Fruit fly (Drosophila melanogaster) whole organism, embryonic: Measurements from ENCODE around the gene Kmn2.

Experiments used
- ATbp ChIP-seq: fragments of 200-800 bp; sonication (Bioruptor generic); optimal IDR thresholded peaks from 2 replicates; lab custom pipeline; 2017; ENCODE audit warnings: missing biosample characterization, mild to moderate bottlenecking, missing genetic modification characterization, missing genetic modification reagents
- Aef1 ChIP-seq: fragments of 200-800 bp; sonication (Bioruptor generic); IDR thresholded peaks from 3 replicates; pipeline ENCODE4 v1.3.6; 2022; ENCODE audit warnings: missing biosample characterization, missing genetic modification characterization
- BtbVII ChIP-seq: fragments of 200-800 bp; sonication (Bioruptor generic); optimal IDR thresholded peaks from 3 replicates; lab custom pipeline; 2017; ENCODE audit warnings: missing biosample characterization, mild to moderate bottlenecking, missing genetic modification characterization
- CG11560 ChIP-seq: fragments of 200-800 bp; sonication (Bioruptor generic); IDR thresholded peaks from 3 replicates; pipeline ENCODE4 v1.3.6; 2022; ENCODE audit warnings: missing biosample characterization, missing genetic modification characterization
- CG11695 ChIP-seq: fragments of 200-800 bp; sonication (Bioruptor generic); IDR thresholded peaks from 3 replicates; pipeline ENCODE4 v1.3.6; 2022; ENCODE audit warnings: missing biosample characterization, missing genetic modification characterization
- CG14667 ChIP-seq: fragments of 200-800 bp; sonication (Bioruptor generic); IDR thresholded peaks from 2 replicates; pipeline ENCODE4 v1.3.6; 2022; ENCODE audit warnings: missing biosample characterization, missing genetic modification characterization
- CG1603 ChIP-seq: fragments of 200-800 bp; sonication (Bioruptor generic); optimal IDR thresholded peaks from 2 replicates; lab custom pipeline; 2019; ENCODE audit warnings: missing biosample characterization, mild to moderate bottlenecking, missing genetic modification characterization, moderate library complexity
- CG16815 ChIP-seq: fragments of 200-800 bp; sonication (Bioruptor generic); optimal IDR thresholded peaks from 3 replicates; lab custom pipeline; 2017; ENCODE audit warnings: missing biosample characterization, mild to moderate bottlenecking, missing genetic modification characterization
- CG1792 ChIP-seq: fragments of 200-800 bp; sonication (Bioruptor generic); optimal IDR thresholded peaks from 2 replicates; lab custom pipeline; 2016; ENCODE audit warnings: missing biosample characterization, missing genetic modification characterization
- CG3065 ChIP-seq: fragments of 200-800 bp; sonication (Bioruptor generic); optimal IDR thresholded peaks from 2 replicates; lab custom pipeline; 2016; ENCODE audit warnings: missing biosample characterization, missing genetic modification characterization
- CG31224 ChIP-seq: fragments of 200-800 bp; sonication (Bioruptor generic); IDR thresholded peaks from 2 replicates; pipeline ENCODE4 v1.3.6; 2022; ENCODE audit warnings: missing biosample characterization, missing genetic modification characterization
- CG34376 ChIP-seq: fragments of 200-800 bp; sonication (Bioruptor generic); optimal IDR thresholded peaks from 2 replicates; lab custom pipeline; 2018; ENCODE audit warnings: missing biosample characterization, mild to moderate bottlenecking, missing genetic modification characterization
- CG4360 ChIP-seq: fragments of 200-800 bp; sonication (Bioruptor generic); IDR thresholded peaks from 2 replicates; pipeline ENCODE4 v1.3.6; 2022; ENCODE audit warnings: missing biosample characterization, missing genetic modification characterization
- CG5180 ChIP-seq: fragments of 200-800 bp; sonication (Bioruptor generic); optimal IDR thresholded peaks from 3 replicates; lab custom pipeline; 2017; ENCODE audit warnings: missing biosample characterization, missing genetic modification characterization, mild to moderate bottlenecking, moderate library complexity, missing genetic modification reagents
- CG7357 ChIP-seq: fragments of 200-800 bp; sonication (Bioruptor generic); IDR thresholded peaks from 3 replicates; pipeline ENCODE4 v1.3.6; 2022; ENCODE audit warnings: missing biosample characterization, missing genetic modification characterization
- CG8281 ChIP-seq: fragments of 200-800 bp; sonication (Bioruptor generic); optimal IDR thresholded peaks from 2 replicates; lab custom pipeline; 2018; ENCODE audit warnings: missing biosample characterization, mild to moderate bottlenecking, missing genetic modification characterization, moderate library complexity
- CG8478 ChIP-seq: fragments of >200 bp; optimal IDR thresholded peaks from 2 replicates; lab custom pipeline; 2018
- D ChIP-seq, 2 experiments: fragments of 200-800 bp in 1 of 2; fragments of >200 bp in 1 of 2; sonication (Bioruptor generic) in 1 of 2; optimal IDR thresholded peaks; 2 replicates in 1 of 2; 3 replicates in 1 of 2; lab custom pipeline; 2017; ENCODE audit warnings: mild to moderate bottlenecking in 1 of 2, missing biosample characterization in 1 of 2, missing genetic modification characterization in 1 of 2, missing genetic modification reagents in 1 of 2
- Dip2 ChIP-seq: fragments of 200-800 bp; sonication (Bioruptor generic); IDR thresholded peaks from 2 replicates; pipeline ENCODE4 v1.3.6; 2022; ENCODE audit warnings: missing biosample characterization, missing genetic modification characterization
- Drgx ChIP-seq: fragments of 200-800 bp; sonication (Bioruptor generic); IDR thresholded peaks from 2 replicates; pipeline ENCODE4 v1.3.6; 2022; ENCODE audit warnings: missing biosample characterization, missing genetic modification characterization
- Hr78 ChIP-seq, 2 experiments: fragments of 200-800 bp in 1 of 2; fragments of >200 bp in 1 of 2; sonication (Bioruptor generic) in 1 of 2; optimal IDR thresholded peaks; 2 replicates each; lab custom pipeline; 2017 to 2019; ENCODE audit warnings: missing biosample characterization in 2 of 2, missing genetic modification characterization in 2 of 2, mild to moderate bottlenecking in 1 of 2, moderate library complexity in 1 of 2
- MESR4 ChIP-seq: fragments of 200-800 bp; sonication (Bioruptor generic); optimal IDR thresholded peaks from 2 replicates; lab custom pipeline; 2018; ENCODE audit warnings: missing biosample characterization, mild to moderate bottlenecking, missing genetic modification characterization, moderate library complexity
- Nf-YA ChIP-seq: fragments of 200-800 bp; sonication (Bioruptor generic); IDR thresholded peaks from 2 replicates; pipeline ENCODE4 v1.3.6; 2022; ENCODE audit warnings: missing biosample characterization, missing genetic modification characterization
- Nf-YB ChIP-seq: fragments of 200-800 bp; sonication (Bioruptor generic); optimal IDR thresholded peaks from 3 replicates; lab custom pipeline; 2019; ENCODE audit warnings: missing biosample characterization, mild to moderate bottlenecking, missing genetic modification characterization, moderate library complexity
- Nf-YC ChIP-seq: fragments of 200-800 bp; optimal IDR thresholded peaks from 3 replicates; lab custom pipeline; 2019; ENCODE audit warnings: missing biosample characterization, mild to moderate bottlenecking, missing genetic modification characterization, moderate library complexity
- Opbp ChIP-seq: fragments of 200-800 bp; sonication (Bioruptor generic); IDR thresholded peaks from 3 replicates; pipeline ENCODE4 v1.3.6; 2022; ENCODE audit warnings: missing biosample characterization, missing genetic modification characterization; ENCODE audit not compliant: partially characterized antibody
- Vsx1 ChIP-seq: fragments of 200-800 bp; sonication (Bioruptor generic); optimal IDR thresholded peaks from 2 replicates; lab custom pipeline; 2017; ENCODE audit warnings: missing biosample characterization, mild to moderate bottlenecking, missing genetic modification characterization, missing genetic modification reagents
- YL-1 ChIP-seq: fragments of 200-800 bp; sonication (Bioruptor generic); optimal IDR thresholded peaks from 3 replicates; lab custom pipeline; 2017; ENCODE audit warnings: missing biosample characterization, mild to moderate bottlenecking, missing genetic modification characterization
- aop ChIP-seq: fragments of 200-800 bp; sonication (Bioruptor generic); IDR thresholded peaks from 2 replicates; pipeline ENCODE4 v1.3.6; 2022; ENCODE audit warnings: missing biosample characterization, missing genetic modification characterization
- bbx ChIP-seq: fragments of 200-800 bp; sonication (Bioruptor generic); IDR thresholded peaks from 2 replicates; pipeline ENCODE4 v1.3.6; 2022; ENCODE audit warnings: missing biosample characterization, missing genetic modification characterization; ENCODE audit not compliant: partially characterized antibody
- bcd ChIP-seq: fragments of 200-800 bp; sonication (Bioruptor generic); optimal IDR thresholded peaks from 2 replicates; lab custom pipeline; 2017; ENCODE audit warnings: missing biosample characterization, mild to moderate bottlenecking, missing genetic modification characterization
- caup ChIP-seq: fragments of 200-800 bp; sonication (Bioruptor generic); optimal IDR thresholded peaks from 3 replicates; lab custom pipeline; 2017; ENCODE audit warnings: missing biosample characterization, mild to moderate bottlenecking, missing genetic modification characterization, moderate library complexity; ENCODE audit not compliant: severe bottlenecking
- cg ChIP-seq: fragments of 200-800 bp; sonication (Bioruptor generic); optimal IDR thresholded peaks from 3 replicates; lab custom pipeline; 2019; ENCODE audit warnings: missing biosample characterization, mild to moderate bottlenecking, missing genetic modification characterization, moderate library complexity
- corto ChIP-seq: fragments of 200-800 bp; sonication (Bioruptor generic); optimal IDR thresholded peaks from 2 replicates; lab custom pipeline; 2016; ENCODE audit warnings: missing biosample characterization, mild to moderate bottlenecking, missing genetic modification characterization, moderate library complexity
- dimm ChIP-seq: fragments of 200-800 bp; sonication (Bioruptor generic); IDR thresholded peaks from 2 replicates; pipeline ENCODE4 v1.3.6; 2022; ENCODE audit warnings: missing biosample characterization, missing genetic modification characterization
- lbe ChIP-seq: fragments of 200-800 bp; sonication (Bioruptor generic); optimal IDR thresholded peaks from 2 replicates; lab custom pipeline; 2016; ENCODE audit warnings: missing biosample characterization, mild to moderate bottlenecking, missing genetic modification characterization
- nerfin-1 ChIP-seq: fragments of 200-800 bp; sonication (Bioruptor generic); optimal IDR thresholded peaks from 3 replicates; lab custom pipeline; 2019; ENCODE audit warnings: missing biosample characterization, mild to moderate bottlenecking, missing genetic modification characterization, moderate library complexity
- onecut ChIP-seq: fragments of 200-800 bp; sonication (Bioruptor generic); IDR thresholded peaks from 2 replicates; pipeline ENCODE4 v1.3.6; 2022; ENCODE audit warnings: missing biosample characterization, missing genetic modification characterization
- pzg ChIP-seq: fragments of 200-800 bp; sonication (Bioruptor generic); optimal IDR thresholded peaks from 3 replicates; lab custom pipeline; 2018; ENCODE audit warnings: missing biosample characterization, mild to moderate bottlenecking, missing genetic modification characterization, moderate library complexity
- sr ChIP-seq: fragments of 200-800 bp; sonication (Bioruptor generic); IDR thresholded peaks from 3 replicates; pipeline ENCODE4 v1.3.6; 2022; ENCODE audit warnings: missing biosample characterization, missing genetic modification characterization
- tna ChIP-seq: fragments of 200-800 bp; sonication (Bioruptor generic); IDR thresholded peaks from 2 replicates; pipeline ENCODE4 v1.3.6; 2022; ENCODE audit warnings: missing biosample characterization, missing genetic modification characterization; ENCODE audit not compliant: partially characterized antibody

The Kmn2 gene

DNA sequence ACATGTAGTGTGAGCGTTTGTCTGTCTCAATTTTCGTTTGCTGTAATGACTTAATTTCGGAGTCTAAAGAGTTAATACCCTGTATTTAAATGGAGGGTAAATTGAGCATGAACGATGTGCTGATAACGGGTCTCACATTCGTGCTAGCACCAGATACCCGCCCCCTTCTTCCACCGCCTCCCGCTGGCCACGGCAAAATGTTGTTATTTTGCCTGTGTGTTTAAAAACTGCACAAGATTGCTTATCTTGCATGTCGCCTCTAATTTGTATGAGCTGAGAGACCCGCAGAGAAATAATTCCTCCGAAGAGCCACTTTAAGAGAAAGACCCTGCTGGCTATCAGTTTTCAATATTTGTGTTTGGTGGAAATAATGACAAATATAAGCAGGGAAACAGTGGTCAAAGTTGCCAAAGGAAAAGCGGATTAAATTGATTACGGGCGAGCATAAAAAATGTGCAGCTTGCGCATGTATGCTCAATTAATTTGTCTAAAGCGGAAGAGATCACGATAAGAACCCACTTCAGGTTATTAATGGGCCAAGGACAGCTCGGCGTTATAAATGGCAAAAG, 36.3 kb downstream of the Kmn2 start (continued):
- TF ChIP-seq Dip2 (GFP tag; lab: Robert Waterston, UW) (no peak), CG31224 (GFP tag; lab: Robert Waterston, UW) (no peak), Hr78 (GFP tag; optimal IDR thresholded peaks at IDR 0.05; lab: Kevin White, UChicago) (no peak), bbx (no peak), MESR4 (no peak), ATbp (GFP tag; lab: Kevin White, UChicago) (no peak), nerfin-1 (peak; percentile 3), tna (GFP tag; lab: Robert Waterston, UW) (no peak), CG11560 (tag; lab: Robert Waterston, UW) (no peak), Nf-YC (tag; lab: Kevin White, UChicago) (no peak), CG34376 (GFP tag; lab: Kevin White, UChicago) (peak; percentile 8), dimm (GFP tag; lab: Robert Waterston, UW) (no peak), Aef1 (GFP tag; lab: Robert Waterston, UW) (no peak), bcd (GFP tag; lab: Kevin White, UChicago) (no peak), pzg (GFP tag; lab: Kevin White, UChicago) (no peak), Vsx1 (GFP tag; lab: Kevin White, UChicago) (no peak), BtbVII (GFP tag; lab: Kevin White, UChicago) (no peak), CG8281 (tag; lab: Kevin White, UChicago) (peak; percentile 90), CG11695 (GFP tag; lab: Robert Waterston, UW) (no peak), CG16815 (GFP tag; lab: Kevin White, UChicago) (no peak), CG3065 (no peak), YL-1 (GFP tag; lab: Kevin White, UChicago) (no peak), CG14667 (GFP tag; lab: Robert Waterston, UW) (no peak), CG5180 (GFP tag; lab: Kevin White, UChicago) (peak; percentile 60), CG1792 (GFP tag; lab: Kevin White, UChicago) (no peak)

DNA sequence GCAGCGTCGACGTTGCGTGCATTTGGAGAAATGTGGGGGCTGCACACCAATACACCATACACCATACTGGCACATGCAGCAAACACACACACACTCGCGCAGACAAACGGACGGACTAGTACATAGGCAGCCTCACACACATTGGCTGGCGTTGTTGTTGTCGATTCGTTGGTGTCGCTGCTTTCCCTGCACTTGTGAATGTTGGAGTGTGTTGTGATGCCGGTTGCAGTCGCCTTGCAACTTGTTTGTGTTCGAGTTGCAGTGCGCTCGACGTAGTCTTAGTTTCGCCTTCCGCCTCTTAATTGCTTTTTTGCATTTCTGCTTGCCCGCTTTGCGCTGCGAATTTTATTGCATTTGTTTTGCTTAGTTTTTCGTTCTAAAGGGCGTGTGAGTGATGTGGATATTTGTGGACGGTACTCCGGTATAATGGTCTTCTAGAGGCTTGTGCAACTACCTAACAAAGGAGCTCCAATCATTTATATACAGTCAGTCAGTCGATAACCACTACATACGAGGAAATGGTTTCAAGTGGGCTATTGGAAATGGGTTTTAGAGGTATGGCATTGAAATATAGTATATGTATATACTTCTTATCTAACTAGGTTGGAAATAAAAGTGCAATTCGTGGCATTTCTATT, 37.5 kb downstream of the Kmn2 start:
- TF ChIP-seq CG5180 (GFP tag; lab: Kevin White, UChicago) (peak; percentile 98), Nf-YA (GFP tag; lab: Robert Waterston, UW) (peak; percentile 66; the same call in 1 of the 2 replicates), CG8478 (peak; percentile 83), CG7357 (GFP tag; lab: Robert Waterston, UW) (no peak), cg (GFP tag; lab: Kevin White, UChicago) (peak; percentile 94), sr (GFP tag; lab: Robert Waterston, UW) (peak; percentile 50; the same call in 1 of the 3 replicates), aop (0 out of 2 replicates have a peak, but pooled peaks have one; percentile 23), onecut (GFP tag; lab: Robert Waterston, UW) (no peak), D (optimal IDR thresholded peaks at IDR 0.05; lab: Kevin White, UChicago) (peak; percentile 68), D (GFP tag; optimal IDR thresholded peaks at IDR 0.05; lab: Kevin White, UChicago) (no peak), Drgx (GFP tag; lab: Robert Waterston, UW) (peak; percentile 15; the same call in 1 of the 2 replicates), Nf-YB (peak; percentile 97), lbe (peak; percentile 31), caup (GFP tag; lab: Kevin White, UChicago) (no peak), CG1603 (tag; lab: Kevin White, UChicago) (no peak), Nf-YC (tag; lab: Kevin White, UChicago) (peak; percentile 91), corto (GFP tag; lab: Kevin White, UChicago) (peak; percentile 36), Opbp (GFP tag; lab: Robert Waterston, UW) (0 out of 3 replicates have a peak, but pooled peaks have one; percentile 35), CG4360 (GFP tag; lab: Robert Waterston, UW) (peak; percentile 93)
